Fruit fly (Drosophila melanogaster) whole organism, embryonic: Measurements from ENCODE around the gene ATPsynepsilonL.

Experiments
- Ada2b ChIP-seq: fragments of 200-800 bp; sonication (Bioruptor generic); IDR thresholded peaks from 2 replicates; pipeline ENCODE4 v1.3.6; 2022; ENCODE audit warnings: missing biosample characterization, missing genetic modification characterization
- B-H1 ChIP-seq: fragments of 200-800 bp; sonication (Bioruptor generic); IDR thresholded peaks from 3 replicates; pipeline ENCODE4 v1.3.6; 2022; ENCODE audit warnings: missing biosample characterization, missing genetic modification characterization
- B-H2 ChIP-seq: fragments of 200-800 bp; sonication (Bioruptor generic); optimal IDR thresholded peaks from 2 replicates; lab custom pipeline; 2018; ENCODE audit warnings: missing biosample characterization, mild to moderate bottlenecking, missing genetic modification characterization
- BtbVII ChIP-seq: fragments of 200-800 bp; sonication (Bioruptor generic); optimal IDR thresholded peaks from 3 replicates; lab custom pipeline; 2017; ENCODE audit warnings: missing biosample characterization, mild to moderate bottlenecking, missing genetic modification characterization
- CG10274 ChIP-seq: fragments of 200-800 bp; sonication (Bioruptor generic); optimal IDR thresholded peaks from 3 replicates; lab custom pipeline; 2017; ENCODE audit warnings: missing biosample characterization, mild to moderate bottlenecking, missing genetic modification characterization
- CG10543 ChIP-seq: fragments of 200-800 bp; sonication (Bioruptor generic); optimal IDR thresholded peaks from 3 replicates; lab custom pipeline; 2017; ENCODE audit warnings: missing biosample characterization, mild to moderate bottlenecking, missing genetic modification characterization, moderate library complexity
- CG11504 ChIP-seq: fragments of 200-800 bp; sonication (Bioruptor generic); optimal IDR thresholded peaks from 3 replicates; lab custom pipeline; 2019; ENCODE audit warnings: missing biosample characterization, mild to moderate bottlenecking, missing genetic modification characterization, moderate library complexity
- CG13624 ChIP-seq: fragments of 200-800 bp; sonication (Bioruptor generic); optimal IDR thresholded peaks from 2 replicates; lab custom pipeline; 2016; ENCODE audit warnings: missing biosample characterization, missing genetic modification characterization
- CG13894 ChIP-seq: fragments of 200-800 bp; sonication (Bioruptor generic); optimal IDR thresholded peaks from 3 replicates; lab custom pipeline; 2018; ENCODE audit warnings: missing biosample characterization, mild to moderate bottlenecking, missing genetic modification characterization, moderate library complexity
- CG14860 ChIP-seq: fragments of 200-800 bp; sonication (Bioruptor generic); IDR thresholded peaks from 3 replicates; pipeline ENCODE4 v1.3.6; 2022; ENCODE audit warnings: missing biosample characterization, missing genetic modification characterization; ENCODE audit not compliant: partially characterized antibody
- CG15269 ChIP-seq: fragments of 200-800 bp; sonication (Bioruptor generic); optimal IDR thresholded peaks from 2 replicates; lab custom pipeline; 2018; ENCODE audit warnings: missing biosample characterization, mild to moderate bottlenecking, missing genetic modification characterization, moderate library complexity
- CG17385 ChIP-seq: fragments of 200-800 bp; sonication (Bioruptor generic); optimal IDR thresholded peaks from 3 replicates; lab custom pipeline; 2018; ENCODE audit warnings: missing biosample characterization, mild to moderate bottlenecking, missing genetic modification characterization
- CG17912 ChIP-seq: fragments of 200-800 bp; sonication (Bioruptor generic); optimal IDR thresholded peaks from 2 replicates; lab custom pipeline; 2018; ENCODE audit warnings: missing biosample characterization, mild to moderate bottlenecking, missing genetic modification characterization
- CG2129 ChIP-seq: fragments of 200-800 bp; sonication (Bioruptor generic); IDR thresholded peaks from 2 replicates; pipeline ENCODE4 v1.3.6; 2022; ENCODE audit warnings: missing biosample characterization, missing genetic modification characterization; ENCODE audit not compliant: partially characterized antibody
- CG2678 ChIP-seq: fragments of 200-800 bp; sonication (Bioruptor generic); optimal IDR thresholded peaks from 3 replicates; lab custom pipeline; 2019; ENCODE audit warnings: missing biosample characterization, mild to moderate bottlenecking, missing genetic modification characterization, moderate library complexity
- CG31388 ChIP-seq: fragments of 200-800 bp; sonication (Bioruptor generic); optimal IDR thresholded peaks from 2 replicates; lab custom pipeline; 2016; ENCODE audit warnings: missing biosample characterization, missing genetic modification characterization
- CG34224 ChIP-seq: fragments of 200-800 bp; sonication (Bioruptor generic); IDR thresholded peaks from 3 replicates; pipeline ENCODE4 v1.3.6; 2022; ENCODE audit warnings: missing biosample characterization, missing genetic modification characterization; ENCODE audit not compliant: partially characterized antibody
- CG42726 ChIP-seq: fragments of 200-800 bp; sonication (Bioruptor generic); IDR thresholded peaks from 2 replicates; pipeline ENCODE4 v1.3.6; 2022; ENCODE audit warnings: missing biosample characterization, missing genetic modification characterization; ENCODE audit not compliant: partially characterized antibody
- CG4820 ChIP-seq: fragments of 200-800 bp; sonication (Bioruptor generic); optimal IDR thresholded peaks from 3 replicates; lab custom pipeline; 2016; ENCODE audit warnings: missing biosample characterization, missing genetic modification characterization
- CG6272 ChIP-seq: fragments of 200-800 bp; sonication (Bioruptor generic); IDR thresholded peaks from 2 replicates; pipeline ENCODE4 v1.3.6; 2022; ENCODE audit warnings: missing biosample characterization, missing genetic modification characterization
- CG6654 ChIP-seq: fragments of 200-800 bp; sonication (Bioruptor generic); optimal IDR thresholded peaks from 2 replicates; lab custom pipeline; 2017; ENCODE audit warnings: missing biosample characterization, mild to moderate bottlenecking, missing genetic modification characterization
- CG7745 ChIP-seq: fragments of 200-800 bp; sonication (Bioruptor generic); optimal IDR thresholded peaks from 2 replicates; lab custom pipeline; 2018; ENCODE audit warnings: missing biosample characterization, mild to moderate bottlenecking, missing genetic modification characterization, moderate library complexity
- CG8924 ChIP-seq: fragments of 200-800 bp; optimal IDR thresholded peaks from 3 replicates; lab custom pipeline; 2019; ENCODE audit warnings: missing biosample characterization, mild to moderate bottlenecking, missing genetic modification characterization, moderate library complexity
- Ets97D ChIP-seq: fragments of 200-800 bp; sonication (Bioruptor generic); optimal IDR thresholded peaks from 3 replicates; lab custom pipeline; 2016; ENCODE audit warnings: missing biosample characterization, missing genetic modification characterization
- Hey ChIP-seq: fragments of 200-800 bp; sonication (Bioruptor generic); optimal IDR thresholded peaks from 3 replicates; lab custom pipeline; 2018; ENCODE audit warnings: missing biosample characterization, mild to moderate bottlenecking, missing genetic modification characterization
- Lhr ChIP-seq: fragments of 200-800 bp; sonication (Bioruptor generic); optimal IDR thresholded peaks from 3 replicates; lab custom pipeline; 2017; ENCODE audit warnings: mild to moderate bottlenecking, missing biosample characterization, missing genetic modification reagents, missing genetic modification characterization
- MESR4 ChIP-seq: fragments of 200-800 bp; sonication (Bioruptor generic); optimal IDR thresholded peaks from 2 replicates; lab custom pipeline; 2018; ENCODE audit warnings: missing biosample characterization, mild to moderate bottlenecking, missing genetic modification characterization, moderate library complexity
- PHDP ChIP-seq: fragments of 200-800 bp; sonication (Bioruptor generic); optimal IDR thresholded peaks from 3 replicates; lab custom pipeline; 2018; ENCODE audit warnings: missing biosample characterization, mild to moderate bottlenecking, missing genetic modification characterization, moderate library complexity
- Sry-β ChIP-seq: fragments of 200-800 bp; sonication (Bioruptor generic); optimal IDR thresholded peaks from 2 replicates; lab custom pipeline; 2018; ENCODE audit warnings: missing biosample characterization, mild to moderate bottlenecking, missing genetic modification characterization, moderate library complexity
- aop ChIP-seq: fragments of 200-800 bp; sonication (Bioruptor generic); IDR thresholded peaks from 2 replicates; pipeline ENCODE4 v1.3.6; 2022; ENCODE audit warnings: missing biosample characterization, missing genetic modification characterization
- cas ChIP-seq: fragments of 200-800 bp; sonication (Bioruptor generic); IDR thresholded peaks from 2 replicates; pipeline ENCODE4 v1.3.6; 2022; ENCODE audit warnings: missing biosample characterization, missing genetic modification characterization
- ci ChIP-seq: fragments of 200-800 bp; sonication (Bioruptor generic); IDR thresholded peaks from 3 replicates; pipeline ENCODE4 v1.3.6; 2022; ENCODE audit warnings: missing biosample characterization, missing genetic modification characterization
- dan ChIP-seq: fragments of 200-800 bp; sonication (Bioruptor generic); IDR thresholded peaks from 2 replicates; pipeline ENCODE4 v1.3.6; 2022; ENCODE audit warnings: missing biosample characterization, missing genetic modification characterization
- dm ChIP-seq: fragments of 200-800 bp; sonication (Bioruptor generic); optimal IDR thresholded peaks from 3 replicates; lab custom pipeline; 2016; ENCODE audit warnings: missing biosample characterization, missing genetic modification characterization
- lab ChIP-seq: fragments of 200-800 bp; sonication (Bioruptor generic); optimal IDR thresholded peaks from 3 replicates; lab custom pipeline; 2017; ENCODE audit warnings: missing biosample characterization, missing genetic modification characterization, mild to moderate bottlenecking, moderate library complexity, missing genetic modification reagents
- mam ChIP-seq: fragments of 200-800 bp; sonication (Bioruptor generic); optimal IDR thresholded peaks from 3 replicates; lab custom pipeline; 2016; ENCODE audit warnings: missing biosample characterization, missing genetic modification characterization
- mirr ChIP-seq: fragments of 200-800 bp; sonication (Bioruptor generic); optimal IDR thresholded peaks from 3 replicates; lab custom pipeline; 2018; ENCODE audit warnings: missing biosample characterization, mild to moderate bottlenecking, missing genetic modification characterization
- odd ChIP-seq: fragments of 200-800 bp; sonication (Bioruptor generic); optimal IDR thresholded peaks from 2 replicates; lab custom pipeline; 2017; ENCODE audit warnings: missing biosample characterization, mild to moderate bottlenecking, missing genetic modification characterization
- pfk ChIP-seq: fragments of 200-800 bp; sonication (Bioruptor generic); optimal IDR thresholded peaks from 2 replicates; lab custom pipeline; 2018; ENCODE audit warnings: missing biosample characterization, mild to moderate bottlenecking, missing genetic modification characterization, moderate library complexity
- pum ChIP-seq: fragments of 200-800 bp; sonication (Bioruptor generic); optimal IDR thresholded peaks from 2 replicates; lab custom pipeline; 2016; ENCODE audit warnings: missing biosample characterization, missing genetic modification characterization
- pzg ChIP-seq: fragments of 200-800 bp; sonication (Bioruptor generic); optimal IDR thresholded peaks from 3 replicates; lab custom pipeline; 2018; ENCODE audit warnings: missing biosample characterization, mild to moderate bottlenecking, missing genetic modification characterization, moderate library complexity
- ro ChIP-seq: fragments of 200-800 bp; sonication (Bioruptor generic); IDR thresholded peaks from 2 replicates; pipeline ENCODE4 v1.3.6; 2022; ENCODE audit warnings: missing biosample characterization, missing genetic modification characterization
- sens ChIP-seq: fragments of 200-800 bp; sonication (Bioruptor generic); peaks from one replicate; lab custom pipeline; 2016; ENCODE audit warnings: missing biosample characterization, missing genetic modification characterization
- sima ChIP-seq: fragments of 200-800 bp; sonication (Bioruptor generic); optimal IDR thresholded peaks from 2 replicates; lab custom pipeline; 2016; ENCODE audit warnings: missing biosample characterization, missing genetic modification characterization
- tgo ChIP-seq: fragments of 200-800 bp; sonication (Bioruptor generic); IDR thresholded peaks from 3 replicates; pipeline ENCODE4 v1.3.6; 2022; ENCODE audit warnings: missing biosample characterization, missing genetic modification characterization
- tx ChIP-seq: fragments of 200-800 bp; sonication (Bioruptor generic); optimal IDR thresholded peaks from 2 replicates; lab custom pipeline; 2016; ENCODE audit warnings: missing biosample characterization, missing genetic modification characterization
- wor ChIP-seq: fragments of 200-800 bp; sonication (Bioruptor generic); IDR thresholded peaks from 2 replicates; pipeline ENCODE4 v1.3.6; 2022; ENCODE audit warnings: missing biosample characterization, missing genetic modification characterization
- yki ChIP-seq: fragments of >200 bp; optimal IDR thresholded peaks from 3 replicates; lab custom pipeline; 2018
- zen2 ChIP-seq: fragments of 200-800 bp; sonication (Bioruptor generic); IDR thresholded peaks from 3 replicates; pipeline ENCODE4 v1.3.6; 2022; ENCODE audit warnings: missing biosample characterization, missing genetic modification characterization; ENCODE audit not compliant: partially characterized antibody

The ATPsynepsilonL gene

DNA sequence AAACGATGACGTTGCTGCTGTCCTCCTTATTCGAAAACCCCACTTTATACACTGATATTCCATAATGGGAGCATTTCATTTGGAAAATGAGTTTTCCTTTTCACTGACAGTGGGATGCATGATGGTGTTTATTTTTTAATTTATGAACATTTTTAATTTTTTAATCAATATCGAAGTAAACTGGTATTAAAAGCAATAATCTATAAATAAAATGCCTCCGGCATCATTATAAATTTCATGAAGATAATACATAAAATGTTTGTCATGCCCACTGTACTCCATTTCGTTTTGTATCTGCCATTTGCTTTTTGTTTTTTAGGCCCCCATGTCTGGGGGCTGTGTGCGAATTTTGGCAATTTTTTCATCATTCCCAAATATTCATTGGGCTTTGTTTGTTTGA is 8.5 kb downstream of the ATPsynepsilonL start (continued):
- TF ChIP-seq mam (GFP tag; lab: Kevin White, UChicago) (peak; percentile 29), ro (GFP tag; lab: Robert Waterston, UW) (no peak), CG31388 (GFP tag; lab: Kevin White, UChicago) (no peak), CG4820 (GFP tag; lab: Kevin White, UChicago) (peak; percentile 17), CG17385 (GFP tag; lab: Kevin White, UChicago) (peak; percentile 67), MESR4 (GFP tag; lab: Kevin White, UChicago) (no peak)

DNA sequence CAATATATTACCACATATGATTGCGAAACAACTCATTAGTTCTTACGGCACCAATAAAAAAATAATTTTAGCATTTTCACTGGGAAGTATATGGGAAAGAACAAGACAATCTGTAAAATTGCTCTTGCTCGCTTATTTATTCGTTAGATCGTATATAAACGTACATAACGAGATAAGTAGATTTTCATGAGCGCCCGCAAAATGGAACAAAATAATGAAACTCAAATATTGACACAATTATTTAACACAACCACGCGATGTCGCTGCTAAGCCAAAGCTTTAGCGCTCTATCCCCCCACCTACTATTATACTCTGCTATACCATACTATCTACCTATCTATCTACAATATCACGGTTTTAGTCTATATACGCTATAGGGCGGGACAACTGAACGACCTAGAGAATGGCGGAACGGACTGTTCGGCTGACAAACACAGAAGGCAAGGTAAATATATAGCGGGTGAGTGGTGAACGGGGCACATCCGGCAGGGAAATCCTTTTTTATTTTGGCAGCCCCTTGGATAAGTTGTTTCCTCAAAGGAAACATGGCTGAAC is 9.5 kb downstream of the ATPsynepsilonL start:
- TF ChIP-seq ci (0 out of 3 replicates have a peak, but pooled peaks have one; percentile 29), PHDP (peak; percentile 20), CG6272 (no peak), wor (no peak), aop (GFP tag; lab: Robert Waterston, UW) (no peak), Ada2b (GFP tag; lab: Robert Waterston, UW) (no peak), Lhr (no peak), CG2129 (GFP tag; lab: Robert Waterston, UW) (no peak), B-H2 (peak; percentile 14), CG15269 (tag; lab: Kevin White, UChicago) (peak; percentile 10), CG13624 (GFP tag; lab: Kevin White, UChicago) (no peak), CG10543 (peak; percentile 25), dm (GFP tag; lab: Kevin White, UChicago) (no peak), CG13894 (tag; lab: Kevin White, UChicago) (peak; percentile 91), mirr (peak; percentile 47), sima (GFP tag; lab: Kevin White, UChicago) (no peak), CG10274 (GFP tag; lab: Kevin White, UChicago) (peak; percentile 7), sens (GFP tag; lab: Kevin White, UChicago) (no peak), yki (no peak), CG7745 (tag; lab: Kevin White, UChicago) (no peak), CG17912 (GFP tag; lab: Kevin White, UChicago) (no peak), Hey (tag; lab: Kevin White, UChicago) (no peak), CG14860 (no peak), tgo (no peak), lab (GFP tag; lab: Kevin White, UChicago) (peak; percentile 39), B-H1 (GFP tag; lab: Robert Waterston, UW) (no peak), CG6654 (GFP tag; lab: Kevin White, UChicago) (no peak), CG11504 (tag; lab: Kevin White, UChicago) (no peak), BtbVII (peak; percentile 3), Ets97D (GFP tag; lab: Kevin White, UChicago) (no peak), CG34224 (GFP tag; lab: Robert Waterston, UW) (no peak), Sry-β (GFP tag; lab: Kevin White, UChicago) (no peak), pfk (peak; percentile 28), CG42726 (GFP tag; lab: Robert Waterston, UW) (no peak), odd (GFP tag; lab: Kevin White, UChicago) (peak; percentile 13), CG8924 (tag; lab: Kevin White, UChicago) (no peak), pzg (GFP tag; lab: Kevin White, UChicago) (no peak), cas (GFP tag; lab: Robert Waterston, UW) (no peak), zen2 (GFP tag; lab: Robert Waterston, UW) (no peak), dan (no peak), CG2678 (tag; lab: Kevin White, UChicago) (peak; percentile 34), tx (GFP tag; lab: Kevin White, UChicago) (no peak), pum (GFP tag; lab: Kevin White, UChicago) (no peak)
